Worm (Caenorhabditis elegans) whole organism, late embryonic: ENCODE results near the gene tag-250.

ENCODE experiments used
- F13H6.1 ChIP-seq: sonication (generic microtip); optimal IDR thresholded peaks from 2 replicates; lab custom pipeline; 2016; ENCODE audit warnings: missing genetic modification characterization, missing compliant biosample characterization
- ama-1 ChIP-seq: fragments of 150-350 bp; optimal IDR thresholded peaks from 2 replicates; lab custom pipeline; 2014
- ceh-19 ChIP-seq: fragments of 200-800 bp; sonication (Bioruptor generic); optimal IDR thresholded peaks from 2 replicates; lab custom pipeline; 2018; ENCODE audit warnings: mild to moderate bottlenecking, missing genetic modification characterization, missing compliant biosample characterization
- ceh-9 ChIP-seq: sonication (generic microtip); optimal IDR thresholded peaks from 2 replicates; lab custom pipeline; 2016; ENCODE audit warnings: mild to moderate bottlenecking, missing genetic modification characterization, inconsistent platforms, missing compliant biosample characterization
- dmd-4 ChIP-seq: sonication (generic microtip); optimal IDR thresholded peaks from 2 replicates; lab custom pipeline; 2016; ENCODE audit warnings: borderline replicate concordance, missing genetic modification characterization, missing compliant biosample characterization
- dve-1 ChIP-seq: sonication (generic microtip); optimal IDR thresholded peaks from 2 replicates; lab custom pipeline; 2017; ENCODE audit warnings: antibody characterized with exemption, mild to moderate bottlenecking, missing genetic modification characterization, missing compliant biosample characterization
- eyg-1 ChIP-seq: sonication (generic microtip); optimal IDR thresholded peaks from 2 replicates; lab custom pipeline; 2016; ENCODE audit warnings: missing genotype, missing genetic modification characterization, missing compliant biosample characterization
- lin-11 ChIP-seq: fragments of 200-800 bp; sonication (Bioruptor generic); optimal IDR thresholded peaks from 2 replicates; lab custom pipeline; 2018; ENCODE audit warnings: mild to moderate bottlenecking, missing genetic modification characterization, missing compliant biosample characterization
- nhr-232 ChIP-seq: sonication (generic microtip); optimal IDR thresholded peaks from 2 replicates; lab custom pipeline; 2016; ENCODE audit warnings: missing genetic modification characterization, missing compliant biosample characterization
- pag-3 ChIP-seq: sonication (generic microtip); optimal IDR thresholded peaks from 2 replicates; lab custom pipeline; 2016; ENCODE audit warnings: missing compliant biosample characterization, missing genetic modification characterization, borderline replicate concordance
- pha-4 ChIP-seq: fragments of 150-350 bp; optimal IDR thresholded peaks from 2 replicates; lab custom pipeline; 2018; ENCODE audit warnings: missing biosample characterization, missing genetic modification reagents, missing genetic modification characterization
- pqm-1 ChIP-seq: sonication (generic microtip); optimal IDR thresholded peaks from 2 replicates; lab custom pipeline; 2016; ENCODE audit warnings: missing genetic modification characterization, missing compliant biosample characterization
- zip-5 ChIP-seq: sonication (generic microtip); optimal IDR thresholded peaks from 2 replicates; lab custom pipeline; 2016; ENCODE audit warnings: missing genetic modification characterization, missing compliant biosample characterization

ce11 chrIII:7937548-7937947 lies 12.8 kb upstream of the tag-250 start, which contains the start of gene C29E4.10:
- no peak for TF ChIP-seq lin-11
- TF ChIP-seq pha-4 (tag; lab: Kevin White, UChicago), result no peak
- no peak for TF ChIP-seq pqm-1
- TF ChIP-seq dmd-4, result no peak
- no peak for TF ChIP-seq zip-5 (tag; lab: Kevin White, UChicago)
- TF ChIP-seq pag-3 (tag; lab: Kevin White, UChicago), result no peak
- TF ChIP-seq nhr-232 (tag; lab: Kevin White, UChicago), result no peak
- no peak for TF ChIP-seq eyg-1 (tag; lab: Kevin White, UChicago)
- TF ChIP-seq ceh-9, result no peak
- no peak for TF ChIP-seq dve-1
- TF ChIP-seq ceh-19, result no peak
- TF ChIP-seq ama-1 (lab: Kevin White, UChicago), result no peak
- TF ChIP-seq F13H6.1 (tag; lab: Kevin White, UChicago), result no peak
